Worm (Caenorhabditis elegans): ENCODE data around the gene T15H9.4.
A peak's percentile ranks its signal among the peaks of the same experiment; 100 is the strongest.

T15H9.4 gene

DNA sequence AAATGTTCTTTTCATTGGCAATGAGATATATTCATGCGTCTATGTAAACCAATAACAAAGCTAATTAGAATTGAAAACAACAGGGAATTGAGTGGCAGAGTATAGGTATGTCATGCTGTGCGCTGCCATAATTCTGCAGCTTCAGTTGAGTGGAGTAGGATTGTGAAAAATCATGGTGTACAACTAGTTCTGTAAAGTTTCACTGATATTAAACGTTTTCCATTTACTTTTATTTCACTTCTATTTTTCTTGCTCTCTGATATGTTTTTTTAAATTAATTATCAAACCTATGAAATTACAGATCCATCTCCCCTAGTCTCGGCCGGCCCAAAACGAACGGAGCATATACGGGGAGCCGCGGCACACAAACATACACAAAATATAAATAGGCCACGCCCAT lies 36.0 kb upstream of the T15H9.4 start, which contains the start of gene exc-7:
Gene exc-7 (plus strand): TSS at position 301 of the 400 bp plus-strand sequence.
- TF ChIP-seq vab-15 (tag; optimal IDR thresholded peaks at IDR 0.05) (no peak), ceh-82 (tag; optimal IDR thresholded peaks at IDR 0.05) (no peak), xbp-1 (tag; optimal IDR thresholded peaks at IDR 0.05) (no peak), ceh-8 (GFP tag; optimal IDR thresholded peaks at IDR 0.05) (no peak), C04F5.9 (tag; optimal IDR thresholded peaks at IDR 0.05) (no peak), lin-35 (GFP tag; optimal IDR thresholded peaks at IDR 0.05) (no peak), nhr-71 (tag; optimal IDR thresholded peaks at IDR 0.05) (no peak), efl-1 (optimal IDR thresholded peaks at IDR 0.05) (no peak), efl-1 (GFP tag; optimal IDR thresholded peaks at IDR 0.05 in 1 of 2) (peak in 1 of 2 experiments; percentile 61), elt-2 (tag; optimal IDR thresholded peaks at IDR 0.05) (no peak)

DNA sequence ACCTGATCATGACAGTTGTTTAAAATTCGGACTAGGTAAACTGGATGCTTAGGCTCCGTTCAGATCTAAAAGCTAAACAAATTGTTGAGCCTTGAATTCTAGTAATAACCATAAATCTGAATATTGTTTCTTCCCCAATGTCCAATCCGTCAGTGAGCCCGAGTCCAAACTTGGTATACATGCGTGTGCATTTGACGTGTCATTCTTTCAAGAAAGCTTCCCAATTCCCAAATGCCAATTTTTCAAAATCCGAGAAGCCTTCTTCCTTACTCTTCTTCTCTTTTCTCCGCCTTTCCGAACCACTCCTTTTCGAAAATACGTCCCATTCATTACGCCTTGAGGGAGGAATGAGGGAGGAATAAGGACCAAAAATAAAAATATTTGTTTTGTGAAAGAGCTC lies 35.0 kb upstream of the T15H9.4 start:
- TF ChIP-seq sup-37 (GFP tag; optimal IDR thresholded peaks at IDR 0.05) (no peak), C16A3.4 (tag; optimal IDR thresholded peaks at IDR 0.05) (no peak), alr-1 (tag; optimal IDR thresholded peaks at IDR 0.05; ENCODE audit: borderline replicate concordance) (no peak), xbp-1 (tag; optimal IDR thresholded peaks at IDR 0.05) (no peak), fkh-10 (GFP tag; optimal IDR thresholded peaks at IDR 0.05) (no peak), lin-14 (GFP tag; optimal IDR thresholded peaks at IDR 0.05) (peak; percentile 15)

ce11 chrII:9577630-9578029 lies 34.0 kb upstream of the T15H9.4 start:
- TF ChIP-seq lir-3 (tag; optimal IDR thresholded peaks at IDR 0.05; ENCODE audit: poor library complexity) (no peak), nhr-84 (tag; optimal IDR thresholded peaks at IDR 0.05) (no peak)

ce11 chrII:9583461-9583860 lies 28.2 kb upstream of the T15H9.4 start, which contains the start of gene wee-1.1:
Gene wee-1.1, minus strand, starts transcription at chrII:9583561.
- TF ChIP-seq dsc-1 (tag; optimal IDR thresholded peaks at IDR 0.05) (no peak), ets-5 (GFP tag; IDR thresholded peaks at IDR 0.05) (no peak), tbx-2 (tag; optimal IDR thresholded peaks at IDR 0.05) (no peak), nhr-28 (tag; optimal IDR thresholded peaks at IDR 0.05) (no peak), unc-98 (GFP tag; IDR thresholded peaks at IDR 0.05) (no peak), ceh-8 (GFP tag; optimal IDR thresholded peaks at IDR 0.05) (no peak), nhr-76 (tag; optimal IDR thresholded peaks at IDR 0.05) (no peak), Y116A8C.19 (tag; optimal IDR thresholded peaks at IDR 0.05; ENCODE audit: borderline replicate concordance) (no peak), mep-1 (tag; optimal IDR thresholded peaks at IDR 0.05) (no peak), C04F5.9 (tag; optimal IDR thresholded peaks at IDR 0.05) (no peak), unc-86 (tag; optimal IDR thresholded peaks at IDR 0.05) (no peak), fkh-8 (tag; optimal IDR thresholded peaks at IDR 0.05) (no peak), nhr-12 (tag; optimal IDR thresholded peaks at IDR 0.05) (no peak), nhr-77 (tag; optimal IDR thresholded peaks at IDR 0.05) (no peak), aly-2 (tag; optimal IDR thresholded peaks at IDR 0.05) (no peak)

DNA sequence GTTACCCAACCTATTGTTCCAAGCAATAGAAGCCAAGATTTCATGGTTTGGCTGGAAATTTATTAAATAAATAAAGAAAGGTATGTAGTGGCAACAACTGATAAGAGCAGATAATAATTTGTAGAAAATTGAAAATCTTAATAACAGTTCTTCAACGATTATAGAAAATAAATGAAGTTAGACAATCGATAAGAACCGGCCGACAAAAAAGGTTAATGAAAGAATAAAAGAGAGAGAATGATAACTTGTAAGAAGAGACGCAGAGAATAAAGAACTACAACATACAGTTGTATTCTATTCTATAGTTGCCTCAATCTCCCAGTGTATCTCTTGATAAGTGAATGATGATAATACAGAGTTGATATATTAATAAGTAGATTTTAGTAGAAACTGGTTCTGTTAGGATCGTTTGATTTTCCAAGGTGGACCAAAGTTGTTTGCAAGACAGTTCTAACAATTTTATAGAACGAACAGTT lies 24.9 kb upstream of the T15H9.4 start, which contains the start of gene ugt-58:
Gene ugt-58 (minus strand): TSS at position 51 of the 476 bp plus-strand sequence.
- TF ChIP-seq ceh-88 (GFP tag; IDR thresholded peaks at IDR 0.05) (no peak), dpl-1 (GFP tag; optimal IDR thresholded peaks at IDR 0.05) (no peak), efl-3 (GFP tag; optimal IDR thresholded peaks at IDR 0.05) (no peak), sptf-1 (tag; optimal IDR thresholded peaks at IDR 0.05) (no peak), pax-3 (tag; optimal IDR thresholded peaks at IDR 0.05) (no peak), xbp-1 (tag; optimal IDR thresholded peaks at IDR 0.05) (no peak), tlp-1 (tag; optimal IDR thresholded peaks at IDR 0.05) (no peak), nhr-84 (tag; optimal IDR thresholded peaks at IDR 0.05) (no peak), snu-23 (GFP tag; optimal IDR thresholded peaks at IDR 0.05) (peak; percentile 27), nhr-47 (tag; optimal IDR thresholded peaks at IDR 0.05) (no peak), irx-1 (tag; optimal IDR thresholded peaks at IDR 0.05) (no peak), pag-3 (tag; optimal IDR thresholded peaks at IDR 0.05; ENCODE audit: borderline replicate concordance, insufficient read depth) (no peak), unc-86 (tag; optimal IDR thresholded peaks at IDR 0.05) (no peak), fos-1 (tag; optimal IDR thresholded peaks at IDR 0.05) (no peak), sup-37 (GFP tag; optimal IDR thresholded peaks at IDR 0.05) (no peak), egl-27 (tag; optimal IDR thresholded peaks at IDR 0.05) (no peak), Y116A8C.19 (tag; optimal IDR thresholded peaks at IDR 0.05; ENCODE audit: borderline replicate concordance) (no peak), hlh-4 (tag; optimal IDR thresholded peaks at IDR 0.05) (no peak), nhr-71 (tag; optimal IDR thresholded peaks at IDR 0.05) (peak; percentile 42), hpl-2 (GFP tag; optimal IDR thresholded peaks at IDR 0.05) (no peak), mep-1 (tag; optimal IDR thresholded peaks at IDR 0.05) (peak; percentile 29), unc-130 (tag; optimal IDR thresholded peaks at IDR 0.05) (no peak), lir-3 (tag; optimal IDR thresholded peaks at IDR 0.05; ENCODE audit: poor library complexity) (no peak)
